Fruit fly (Drosophila melanogaster) whole organism, embryonic: ENCODE results near the gene CG7294.

ENCODE experiments used
- Atf-2 ChIP-seq: fragments of 200-800 bp; sonication (Bioruptor generic); optimal IDR thresholded peaks from 2 replicates; lab custom pipeline; 2016; ENCODE audit warnings: missing biosample characterization, missing genetic modification characterization
- CG10431 ChIP-seq: fragments of 200-800 bp; sonication (Bioruptor generic); optimal IDR thresholded peaks from 3 replicates; lab custom pipeline; 2018; ENCODE audit warnings: missing biosample characterization, mild to moderate bottlenecking, missing genetic modification characterization
- CG11456 ChIP-seq: fragments of 200-800 bp; sonication (Bioruptor generic); IDR thresholded peaks from 3 replicates; pipeline ENCODE4 v1.3.6; 2022; ENCODE audit warnings: missing biosample characterization, missing genetic modification characterization
- CG11560 ChIP-seq: fragments of 200-800 bp; sonication (Bioruptor generic); IDR thresholded peaks from 3 replicates; pipeline ENCODE4 v1.3.6; 2022; ENCODE audit warnings: missing biosample characterization, missing genetic modification characterization
- CG12744 ChIP-seq: fragments of 200-800 bp; sonication (Bioruptor generic); optimal IDR thresholded peaks from 2 replicates; lab custom pipeline; 2016; ENCODE audit warnings: missing biosample characterization, missing genetic modification characterization
- CG14014 ChIP-seq: fragments of 200-800 bp; sonication (Bioruptor generic); IDR thresholded peaks from 2 replicates; pipeline ENCODE4 v1.3.6; 2022; ENCODE audit warnings: missing biosample characterization, missing genetic modification characterization
- CG1529 ChIP-seq: fragments of 200-800 bp; sonication (Bioruptor generic); optimal IDR thresholded peaks from 3 replicates; lab custom pipeline; 2018; ENCODE audit warnings: missing biosample characterization, missing genetic modification characterization
- CG15514 ChIP-seq: fragments of 200-800 bp; sonication (Bioruptor generic); optimal IDR thresholded peaks from 3 replicates; lab custom pipeline; 2017; ENCODE audit warnings: missing biosample characterization, missing genetic modification characterization, mild to moderate bottlenecking, moderate library complexity, missing genetic modification reagents
- CG16813 ChIP-seq: fragments of 200-800 bp; sonication (Bioruptor generic); IDR thresholded peaks from 3 replicates; pipeline ENCODE4 v1.3.6; 2022; ENCODE audit warnings: missing biosample characterization, missing genetic modification characterization; ENCODE audit not compliant: partially characterized antibody
- CG17829 ChIP-seq: fragments of 200-800 bp; optimal IDR thresholded peaks from 2 replicates; lab custom pipeline; 2019; ENCODE audit warnings: missing biosample characterization, mild to moderate bottlenecking, missing genetic modification characterization, moderate library complexity
- CG2875 ChIP-seq: fragments of 200-800 bp; sonication (Bioruptor generic); optimal IDR thresholded peaks from 2 replicates; lab custom pipeline; 2017; ENCODE audit warnings: missing biosample characterization, mild to moderate bottlenecking, missing genetic modification characterization, missing genetic modification reagents
- CG30020 ChIP-seq: fragments of 200-800 bp; optimal IDR thresholded peaks from 2 replicates; lab custom pipeline; 2019; ENCODE audit warnings: missing biosample characterization, mild to moderate bottlenecking, missing genetic modification characterization, moderate library complexity
- CG31365 ChIP-seq: fragments of 200-800 bp; sonication (Bioruptor generic); optimal IDR thresholded peaks from 2 replicates; lab custom pipeline; 2018; ENCODE audit warnings: missing biosample characterization, mild to moderate bottlenecking, missing genetic modification characterization
- CG3281 ChIP-seq: fragments of 200-800 bp; sonication (Bioruptor generic); optimal IDR thresholded peaks from 3 replicates; lab custom pipeline; 2017; ENCODE audit warnings: missing biosample characterization, mild to moderate bottlenecking, missing genetic modification characterization
- CG3838 ChIP-seq: fragments of 200-800 bp; sonication (Bioruptor generic); optimal IDR thresholded peaks from 3 replicates; lab custom pipeline; 2016; ENCODE audit warnings: missing biosample characterization, missing genetic modification characterization
- CG7271 ChIP-seq: fragments of 200-800 bp; sonication (Bioruptor generic); optimal IDR thresholded peaks from 2 replicates; lab custom pipeline; 2018; ENCODE audit warnings: missing biosample characterization, mild to moderate bottlenecking, missing genetic modification characterization, moderate library complexity
- CG7372 ChIP-seq: fragments of 200-800 bp; sonication (Bioruptor generic); IDR thresholded peaks from 2 replicates; pipeline ENCODE4 v1.3.6; 2022; ENCODE audit warnings: missing biosample characterization, missing genetic modification characterization
- CG7839 ChIP-seq: fragments of 200-800 bp; sonication (Bioruptor generic); optimal IDR thresholded peaks from 3 replicates; lab custom pipeline; 2018; ENCODE audit warnings: missing biosample characterization, mild to moderate bottlenecking, missing genetic modification characterization, moderate library complexity
- CG8281 ChIP-seq: fragments of 200-800 bp; sonication (Bioruptor generic); optimal IDR thresholded peaks from 2 replicates; lab custom pipeline; 2018; ENCODE audit warnings: missing biosample characterization, mild to moderate bottlenecking, missing genetic modification characterization, moderate library complexity
- Dip3 ChIP-seq: fragments of 200-800 bp; sonication (Bioruptor generic); optimal IDR thresholded peaks from 3 replicates; lab custom pipeline; 2016; ENCODE audit warnings: missing biosample characterization, missing genetic modification characterization
- ERR ChIP-seq: fragments of 200-800 bp; sonication (Bioruptor generic); optimal IDR thresholded peaks from 2 replicates; lab custom pipeline; 2016; ENCODE audit warnings: missing biosample characterization, missing genetic modification characterization
- Fer1 ChIP-seq: fragments of 200-800 bp; sonication (Bioruptor generic); optimal IDR thresholded peaks from 2 replicates; lab custom pipeline; 2017; ENCODE audit warnings: missing biosample characterization, mild to moderate bottlenecking, missing genetic modification characterization
- Gug ChIP-seq: fragments of 200-800 bp; sonication (Bioruptor generic); IDR thresholded peaks from 4 replicates; pipeline ENCODE4 v1.3.6; 2022; ENCODE audit warnings: missing biosample characterization, missing genetic modification characterization
- Hand ChIP-seq: fragments of 200-800 bp; sonication (Bioruptor generic); optimal IDR thresholded peaks from 2 replicates; lab custom pipeline; 2017; ENCODE audit warnings: mild to moderate bottlenecking, missing biosample characterization, missing genetic modification reagents, missing genetic modification characterization
- Hr3 ChIP-seq: fragments of 200-800 bp; sonication (Bioruptor generic); optimal IDR thresholded peaks from 3 replicates; lab custom pipeline; 2016; ENCODE audit warnings: missing biosample characterization, missing genetic modification characterization
- Jarid2 ChIP-seq: fragments of 200-800 bp; sonication (Bioruptor generic); optimal IDR thresholded peaks from 3 replicates; lab custom pipeline; 2017; ENCODE audit warnings: mild to moderate bottlenecking, missing biosample characterization, missing genetic modification reagents, missing genetic modification characterization
- MESR4 ChIP-seq: fragments of 200-800 bp; sonication (Bioruptor generic); optimal IDR thresholded peaks from 2 replicates; lab custom pipeline; 2018; ENCODE audit warnings: missing biosample characterization, mild to moderate bottlenecking, missing genetic modification characterization, moderate library complexity
- Med ChIP-seq: fragments of 200-800 bp; sonication (Bioruptor generic); peaks from one replicate; lab custom pipeline; 2016; ENCODE audit warnings: missing biosample characterization, missing genetic modification characterization, mild to moderate bottlenecking, inconsistent platforms, moderate library complexity
- TFAM ChIP-seq: fragments of 200-800 bp; sonication (Bioruptor generic); optimal IDR thresholded peaks from 2 replicates; lab custom pipeline; 2017; ENCODE audit warnings: missing biosample characterization, missing genetic modification characterization, inconsistent platforms
- ara ChIP-seq: fragments of 200-800 bp; sonication (Bioruptor generic); IDR thresholded peaks from 2 replicates; pipeline ENCODE4 v1.3.6; 2022; ENCODE audit warnings: missing biosample characterization, missing genetic modification characterization
- bab2 ChIP-seq: fragments of 200-800 bp; sonication (Bioruptor generic); optimal IDR thresholded peaks from 2 replicates; lab custom pipeline; 2016; ENCODE audit warnings: missing biosample characterization, missing genetic modification characterization
- bsh ChIP-seq, 2 experiments: fragments of 200-800 bp; sonication (Bioruptor generic); optimal IDR thresholded peaks; 2 replicates each; lab custom pipeline; 2017 to 2018; ENCODE audit warnings: mild to moderate bottlenecking in 2 of 2, missing biosample characterization in 2 of 2, missing genetic modification characterization in 2 of 2, moderate library complexity in 1 of 2
- cas ChIP-seq: fragments of 200-800 bp; sonication (Bioruptor generic); IDR thresholded peaks from 2 replicates; pipeline ENCODE4 v1.3.6; 2022; ENCODE audit warnings: missing biosample characterization, missing genetic modification characterization
- ci ChIP-seq: fragments of 200-800 bp; sonication (Bioruptor generic); IDR thresholded peaks from 3 replicates; pipeline ENCODE4 v1.3.6; 2022; ENCODE audit warnings: missing biosample characterization, missing genetic modification characterization
- cwo ChIP-seq: fragments of 200-800 bp; sonication (Bioruptor generic); optimal IDR thresholded peaks from 3 replicates; lab custom pipeline; 2017; ENCODE audit warnings: missing biosample characterization, missing genetic modification characterization, mild to moderate bottlenecking, moderate library complexity, missing genetic modification reagents
- da ChIP-seq: fragments of 200-800 bp; sonication (Bioruptor generic); optimal IDR thresholded peaks from 2 replicates; lab custom pipeline; 2016; ENCODE audit warnings: missing biosample characterization, missing genetic modification characterization
- dysf ChIP-seq: fragments of 200-800 bp; sonication (Bioruptor generic); IDR thresholded peaks from 3 replicates; pipeline ENCODE4 v1.3.6; 2022; ENCODE audit warnings: missing biosample characterization, missing genetic modification characterization
- ewg ChIP-seq: fragments of 200-800 bp; sonication (Bioruptor generic); optimal IDR thresholded peaks from 3 replicates; lab custom pipeline; 2017; ENCODE audit warnings: mild to moderate bottlenecking, missing biosample characterization, missing genetic modification reagents, missing genetic modification characterization
- ken ChIP-seq: fragments of 200-800 bp; sonication (Bioruptor generic); IDR thresholded peaks from 3 replicates; pipeline ENCODE4 v1.3.6; 2022; ENCODE audit warnings: missing biosample characterization, missing genetic modification characterization
- kni ChIP-seq: fragments of 200-800 bp; sonication (Bioruptor generic); optimal IDR thresholded peaks from 3 replicates; lab custom pipeline; 2017; ENCODE audit warnings: mild to moderate bottlenecking, missing biosample characterization, missing genetic modification reagents, missing genetic modification characterization
- lola ChIP-seq, 3 experiments: fragments of >200 bp in 2 of 3; fragments of 200-800 bp in 1 of 3; sonication (Bioruptor generic) in 1 of 3; optimal IDR thresholded peaks; 2 replicates each; lab custom pipeline; 2017 to 2019; ENCODE audit warnings: missing biosample characterization in 3 of 3, missing genetic modification characterization in 3 of 3, mild to moderate bottlenecking in 1 of 3, moderate library complexity in 1 of 3
- nmo ChIP-seq: fragments of 200-800 bp; sonication (Bioruptor generic); optimal IDR thresholded peaks from 2 replicates; lab custom pipeline; 2018; ENCODE audit warnings: missing biosample characterization, mild to moderate bottlenecking, missing genetic modification characterization, moderate library complexity
- pita ChIP-seq: fragments of 200-800 bp; sonication (Bioruptor generic); optimal IDR thresholded peaks from 2 replicates; lab custom pipeline; 2017; ENCODE audit warnings: missing biosample characterization, mild to moderate bottlenecking, missing genetic modification characterization
- prd ChIP-seq, 3 experiments: fragments of >200 bp in 2 of 3; fragments of 200-800 bp in 1 of 3; sonication (Bioruptor generic) in 1 of 3; optimal IDR thresholded peaks in 2 of 3; IDR thresholded peaks in 1 of 3; 2 replicates in 2 of 3; 3 replicates in 1 of 3; pipeline versions ENCODE4 v1.3.6 to Lab custom; 2017 to 2022; ENCODE audit warnings: missing biosample characterization in 1 of 3, missing genetic modification characterization in 1 of 3
- row ChIP-seq: fragments of 200-800 bp; sonication (Bioruptor generic); IDR thresholded peaks from 3 replicates; pipeline ENCODE4 v1.3.6; 2022; ENCODE audit warnings: missing biosample characterization, missing genetic modification characterization
- sisA ChIP-seq: fragments of 200-800 bp; sonication (Bioruptor generic); IDR thresholded peaks from 2 replicates; pipeline ENCODE4 v1.3.6; 2022; ENCODE audit warnings: missing biosample characterization, missing genetic modification characterization
- sug ChIP-seq: fragments of 200-800 bp; optimal IDR thresholded peaks from 2 replicates; lab custom pipeline; 2019; ENCODE audit warnings: missing biosample characterization, mild to moderate bottlenecking, missing genetic modification characterization, moderate library complexity
- tll ChIP-seq, 2 experiments: fragments of 200-800 bp in 1 of 2; fragments of >200 bp in 1 of 2; sonication (Bioruptor generic) in 1 of 2; optimal IDR thresholded peaks; 2 replicates each; lab custom pipeline; 2017 to 2019; ENCODE audit warnings: missing biosample characterization in 2 of 2, missing genetic modification characterization in 2 of 2, mild to moderate bottlenecking in 1 of 2, moderate library complexity in 1 of 2
- wek ChIP-seq: fragments of 200-800 bp; sonication (Bioruptor generic); optimal IDR thresholded peaks from 3 replicates; lab custom pipeline; 2018; ENCODE audit warnings: missing biosample characterization, mild to moderate bottlenecking, missing genetic modification characterization, moderate library complexity
- zfh1 ChIP-seq: fragments of 200-800 bp; sonication (Bioruptor generic); IDR thresholded peaks from 3 replicates; pipeline ENCODE4 v1.3.6; 2022; ENCODE audit warnings: missing biosample characterization, missing genetic modification characterization

Gene CG7294

dm6 chr2L:10682912-10683311, 6.2 kb downstream of the CG7294 start (continued):
- TF ChIP-seq Atf-2 (GFP tag; lab: Kevin White, UChicago) (no peak), sisA (no peak), CG15514 (no peak), CG17829 (tag; lab: Kevin White, UChicago) (no peak), lola (GFP tag; optimal IDR thresholded peaks at IDR 0.05; lab: Kevin White, UChicago) (no peak), ken (GFP tag; lab: Robert Waterston, UW) (no peak), Jarid2 (GFP tag; lab: Kevin White, UChicago) (no peak), Dip3 (GFP tag; lab: Kevin White, UChicago) (no peak), sug (tag; lab: Kevin White, UChicago) (no peak), CG3838 (no peak), Gug (GFP tag; lab: Robert Waterston, UW) (no peak), kni (no peak), CG30020 (tag; lab: Kevin White, UChicago) (no peak), Fer1 (GFP tag; lab: Kevin White, UChicago) (no peak), CG11456 (GFP tag; lab: Robert Waterston, UW) (no peak), nmo (GFP tag; lab: Kevin White, UChicago) (no peak), CG31365 (tag; lab: Kevin White, UChicago) (no peak), CG11560 (tag; lab: Robert Waterston, UW) (no peak), bsh (GFP tag; optimal IDR thresholded peaks at IDR 0.05; lab: Kevin White, UChicago) (no peak), CG7271 (tag; lab: Kevin White, UChicago) (no peak), da (no peak), CG16813 (GFP tag; lab: Robert Waterston, UW) (0 out of 3 replicates have a peak, but pooled peaks have one; percentile 14), bab2 (GFP tag; lab: Kevin White, UChicago) (no peak), cwo (GFP tag; lab: Kevin White, UChicago) (no peak), CG14014 (GFP tag; lab: Robert Waterston, UW) (no peak), wek (no peak), CG2875 (GFP tag; lab: Kevin White, UChicago) (no peak), zfh1 (GFP tag; lab: Robert Waterston, UW) (no peak), CG1529 (no peak), pita (GFP tag; lab: Kevin White, UChicago) (no peak), ci (no peak), cas (GFP tag; lab: Robert Waterston, UW) (no peak), Med (GFP tag; lab: Kevin White, UChicago) (peak; percentile 87), CG7372 (GFP tag; lab: Robert Waterston, UW) (no peak), CG10431 (GFP tag; lab: Kevin White, UChicago) (no peak), CG3281 (GFP tag; lab: Kevin White, UChicago) (peak; percentile 18), ERR (no peak), dysf (GFP tag; lab: Robert Waterston, UW) (peak; percentile 5; the same call in 1 of the 3 replicates), tll (GFP tag; optimal IDR thresholded peaks at IDR 0.05; lab: Kevin White, UChicago) (no peak), CG7839 (tag; lab: Kevin White, UChicago) (no peak), row (GFP tag; lab: Robert Waterston, UW) (peak; percentile 23; the same call in 1 of the 3 replicates), ewg (GFP tag; lab: Kevin White, UChicago) (no peak), CG12744 (GFP tag; lab: Kevin White, UChicago) (no peak), prd (optimal IDR thresholded peaks at IDR 0.05; lab: Kevin White, UChicago) (no peak), prd (GFP tag; IDR thresholded peaks at IDR 0.05; lab: Robert Waterston, UW) (0 out of 3 replicates have a peak, but pooled peaks have one; percentile 11), Hr3 (GFP tag; lab: Kevin White, UChicago) (no peak), MESR4 (GFP tag; lab: Kevin White, UChicago) (no peak), TFAM (no peak), Hand (no peak), CG8281 (no peak), ara (GFP tag; lab: Robert Waterston, UW) (no peak)
